Worm (Caenorhabditis elegans) whole organism, L2 larva: ENCODE measurements around the gene ZK593.2.
"Not testable (repeated sequence)": the region's sequence is repeated elsewhere in the genome, so short reads cannot be mapped to it uniquely, and the experiment has no call there.

Experiments used
- R02D3.7 ChIP-seq: fragments of 150-350 bp; optimal IDR thresholded peaks from 2 replicates; lab custom pipeline; 2014; ENCODE audit warnings: missing biosample characterization, missing genetic modification characterization
- aly-2 ChIP-seq: fragments of 150-350 bp; optimal IDR thresholded peaks from 2 replicates; lab custom pipeline; 2014; ENCODE audit warnings: missing biosample characterization, missing genetic modification characterization
- ama-1 ChIP-seq: fragments of 150-350 bp; optimal IDR thresholded peaks from 2 replicates; lab custom pipeline; 2018; ENCODE audit warnings: inconsistent platforms
- egl-27 ChIP-seq: sonication (generic microtip); optimal IDR thresholded peaks from 3 replicates; lab custom pipeline; 2017; ENCODE audit warnings: missing biosample characterization, missing genetic modification reagents, missing genetic modification characterization
- mab-5 ChIP-seq: fragments of 150-350 bp; optimal IDR thresholded peaks from 2 replicates; lab custom pipeline; 2014; ENCODE audit warnings: missing biosample characterization, missing genetic modification characterization
- nhr-11 ChIP-seq: fragments of 150-350 bp; optimal IDR thresholded peaks from 2 replicates; lab custom pipeline; 2014; ENCODE audit warnings: missing biosample characterization, missing genetic modification characterization
- nhr-6 ChIP-seq: fragments of 150-350 bp; optimal IDR thresholded peaks from 2 replicates; lab custom pipeline; 2014; ENCODE audit warnings: missing biosample characterization, missing genetic modification characterization
- zag-1 ChIP-seq: fragments of 150-350 bp; optimal IDR thresholded peaks from 2 replicates; lab custom pipeline; 2014; ENCODE audit warnings: missing biosample characterization, missing genetic modification characterization
- ztf-11 ChIP-seq: sonication (generic microtip); optimal IDR thresholded peaks from 2 replicates; lab custom pipeline; 2017; ENCODE audit warnings: missing biosample characterization, missing genetic modification characterization
- ztf-4 ChIP-seq: fragments of 150-350 bp; optimal IDR thresholded peaks from 2 replicates; lab custom pipeline; 2014; ENCODE audit warnings: missing biosample characterization, missing genetic modification characterization

- not testable (repeated sequence) for TF ChIP-seq nhr-6 (tag; lab: Kevin White, UChicago); mab-5; zag-1 (tag; lab: Kevin White, UChicago); egl-27 (tag; lab: Kevin White, UChicago); ama-1; aly-2 (tag; lab: Kevin White, UChicago); nhr-11 (tag; lab: Kevin White, UChicago); ztf-4 (tag; lab: Kevin White, UChicago); R02D3.7 (tag; lab: Kevin White, UChicago); ztf-11 (tag; lab: Kevin White, UChicago)
Measured at ce11 chrIV:10954955-10955354, 41.8 kb downstream of the ZK593.2 start, which contains the start of gene Y69E1A.4.
